Fruit fly (Drosophila melanogaster): ENCODE results near the gene CG34008.

DNA sequence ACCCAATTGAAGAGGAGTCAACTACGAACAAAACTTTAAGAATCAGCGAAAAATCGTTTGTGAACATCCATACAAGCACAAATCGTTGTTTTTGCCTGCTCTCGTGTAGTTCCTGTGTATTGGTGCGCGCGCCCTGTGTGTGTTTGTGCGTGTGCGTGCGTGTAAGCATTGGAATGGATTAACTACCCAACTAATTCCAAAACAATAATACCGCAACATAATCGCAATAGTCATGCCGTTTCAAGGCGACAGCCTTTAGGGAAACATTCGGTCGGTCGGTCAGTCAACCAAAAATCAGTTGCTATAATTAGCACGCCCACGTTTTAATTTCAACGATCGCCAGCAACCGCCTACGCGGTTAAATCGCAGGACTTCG, 12.1 kb upstream of the CG34008 start:
- TF ChIP-seq Eip93F (GFP tag; optimal IDR thresholded peaks at IDR 0.05) (no peak), CG1621 (tag; optimal IDR thresholded peaks at IDR 0.05) (no peak), CG3919 (GFP tag; optimal IDR thresholded peaks at IDR 0.05) (no peak), Hr39 (GFP tag; optimal IDR thresholded peaks at IDR 0.05) (no peak), CG10669 (GFP tag; optimal IDR thresholded peaks at IDR 0.05) (no peak), CG11762 (GFP tag; optimal IDR thresholded peaks at IDR 0.05; ENCODE audit: insufficient read depth) (no peak), CG7368 (GFP tag; optimal IDR thresholded peaks at IDR 0.05) (no peak)
